Fruit fly (Drosophila melanogaster): ENCODE measurements around the gene Mat89Ba.

Mat89Ba gene

dm6 chr3R:16280003-16280998 lies 8.1 kb upstream of the Mat89Ba start (continued):
- TF ChIP-seq CG3281 (GFP tag; optimal IDR thresholded peaks at IDR 0.05) (peak; percentile 99), pita (GFP tag; optimal IDR thresholded peaks at IDR 0.05) (no peak), nau (GFP tag; optimal IDR thresholded peaks at IDR 0.05) (peak; percentile 98), crc (GFP tag; optimal IDR thresholded peaks at IDR 0.05) (peak; percentile 99), HLH54F (GFP tag; optimal IDR thresholded peaks at IDR 0.05) (peak; percentile 99), br (optimal IDR thresholded peaks at IDR 0.05) (no peak), eyg (GFP tag; optimal IDR thresholded peaks at IDR 0.05) (peak; percentile 99), shn (GFP tag; optimal IDR thresholded peaks at IDR 0.05) (peak; percentile 99), ssp (GFP tag; IDR thresholded peaks at IDR 0.05) (peak; percentile 94), CG10267 (tag; optimal IDR thresholded peaks at IDR 0.05) (peak; percentile 99), CG12391 (tag; optimal IDR thresholded peaks at IDR 0.05) (peak; percentile 100), CG31388 (GFP tag; optimal IDR thresholded peaks at IDR 0.05) (peak; percentile 99), D19B (GFP tag; optimal IDR thresholded peaks at IDR 0.05) (peak; percentile 94), wek (GFP tag; optimal IDR thresholded peaks at IDR 0.05) (peak; percentile 92), ase (GFP tag; IDR thresholded peaks at IDR 0.05) (peak; percentile 99), CG6689 (GFP tag; IDR thresholded peaks at IDR 0.05) (peak; percentile 99), CG15479 (GFP tag; optimal IDR thresholded peaks at IDR 0.05) (peak; percentile 100), E2f1 (GFP tag; IDR thresholded peaks at IDR 0.05) (peak; percentile 100), Adf1 (GFP tag; IDR thresholded peaks at IDR 0.05) (peak; percentile 94), CG2889 (GFP tag; IDR thresholded peaks at IDR 0.05) (peak; percentile 99), Taf1 (GFP tag; IDR thresholded peaks at IDR 0.05) (peak; percentile 98), CG18476 (GFP tag; optimal IDR thresholded peaks at IDR 0.05) (peak; percentile 98), bcd (GFP tag; optimal IDR thresholded peaks at IDR 0.05) (peak; percentile 99), unpg (GFP tag; optimal IDR thresholded peaks at IDR 0.05) (peak; percentile 100), HLH3B (GFP tag; IDR thresholded peaks at IDR 0.05) (peak; percentile 100), vfl (GFP tag; optimal IDR thresholded peaks at IDR 0.05) (peak; percentile 98), lmd (GFP tag; IDR thresholded peaks at IDR 0.05) (peak; percentile 99), Aef1 (GFP tag; IDR thresholded peaks at IDR 0.05) (peak; percentile 99), CG13296 (GFP tag; optimal IDR thresholded peaks at IDR 0.05) (peak; percentile 99), Hsf (GFP tag; optimal IDR thresholded peaks at IDR 0.05) (peak; percentile 100), lbe (GFP tag; optimal IDR thresholded peaks at IDR 0.05) (peak; percentile 99), CG11723 (GFP tag; optimal IDR thresholded peaks at IDR 0.05) (peak; percentile 99), sd (tag; optimal IDR thresholded peaks at IDR 0.05) (peak; percentile 98), CG10462 (GFP tag; optimal IDR thresholded peaks at IDR 0.05) (peak; percentile 99), Side (GFP tag; optimal IDR thresholded peaks at IDR 0.05) (peak; percentile 99), Optix (GFP tag; IDR thresholded peaks at IDR 0.05) (peak; percentile 80; the same call in 2 of the 3 replicates), pzg (GFP tag; optimal IDR thresholded peaks at IDR 0.05) (peak; percentile 28), kay (GFP tag; optimal IDR thresholded peaks at IDR 0.05) (peak; percentile 98), CG4730 (GFP tag; IDR thresholded peaks at IDR 0.05) (peak; percentile 99), dm (GFP tag; optimal IDR thresholded peaks at IDR 0.05) (peak; percentile 99), ranshi (GFP tag; IDR thresholded peaks at IDR 0.05) (peak; percentile 99), MBD-R2 (GFP tag; IDR thresholded peaks at IDR 0.05) (peak; percentile 99), CG1647 (GFP tag; optimal IDR thresholded peaks at IDR 0.05) (peak; percentile 99), cas (GFP tag; IDR thresholded peaks at IDR 0.05) (peak; percentile 99), H15 (GFP tag; IDR thresholded peaks at IDR 0.05) (peak; percentile 99), Awh (GFP tag; IDR thresholded peaks at IDR 0.05) (peak; percentile 100), CG3838 (GFP tag; optimal IDR thresholded peaks at IDR 0.05) (peak; percentile 98), CG2202 (tag; optimal IDR thresholded peaks at IDR 0.05) (peak; percentile 99), bigmax (GFP tag; optimal IDR thresholded peaks at IDR 0.05) (peak; percentile 75), wor (GFP tag; IDR thresholded peaks at IDR 0.05) (peak; percentile 99)
